Fruit fly (Drosophila melanogaster) whole organism, embryonic: Measurements from ENCODE around the gene vari.

Experiments used
- ATbp ChIP-seq: fragments of 200-800 bp; sonication (Bioruptor generic); optimal IDR thresholded peaks from 2 replicates; lab custom pipeline; 2017; ENCODE audit warnings: missing biosample characterization, mild to moderate bottlenecking, missing genetic modification characterization, missing genetic modification reagents
- Atf3 ChIP-seq: fragments of 200-800 bp; sonication (Bioruptor generic); optimal IDR thresholded peaks from 3 replicates; lab custom pipeline; 2016; ENCODE audit warnings: missing biosample characterization, missing genetic modification characterization
- Awh ChIP-seq: fragments of 200-800 bp; sonication (Bioruptor generic); IDR thresholded peaks from 2 replicates; pipeline ENCODE4, ENCODE4 v1.3.6; 2022; ENCODE audit warnings: missing biosample characterization, missing genetic modification characterization
- CG10147 ChIP-seq: fragments of 200-800 bp; sonication (Bioruptor generic); optimal IDR thresholded peaks from 2 replicates; lab custom pipeline; 2019; ENCODE audit warnings: missing biosample characterization, mild to moderate bottlenecking, missing genetic modification characterization, moderate library complexity
- CG10366 ChIP-seq: fragments of 200-800 bp; sonication (Bioruptor generic); IDR thresholded peaks from 2 replicates; pipeline ENCODE4 v1.3.6; 2022; ENCODE audit warnings: missing biosample characterization, missing genetic modification characterization
- CG10565 ChIP-seq: fragments of 200-800 bp; sonication (Bioruptor generic); optimal IDR thresholded peaks from 3 replicates; lab custom pipeline; 2016; ENCODE audit warnings: missing biosample characterization, mild to moderate bottlenecking, missing genetic modification characterization
- CG12071 ChIP-seq: fragments of 200-800 bp; sonication (Bioruptor generic); optimal IDR thresholded peaks from 3 replicates; lab custom pipeline; 2018; ENCODE audit warnings: missing biosample characterization, mild to moderate bottlenecking, missing genetic modification characterization
- CG12236 ChIP-seq: fragments of 200-800 bp; sonication (Bioruptor generic); optimal IDR thresholded peaks from 2 replicates; lab custom pipeline; 2016; ENCODE audit warnings: missing biosample characterization, missing genetic modification characterization
- CG1529 ChIP-seq: fragments of 200-800 bp; sonication (Bioruptor generic); optimal IDR thresholded peaks from 3 replicates; lab custom pipeline; 2018; ENCODE audit warnings: missing biosample characterization, missing genetic modification characterization
- CG15479 ChIP-seq: fragments of 200-800 bp; sonication (Bioruptor generic); optimal IDR thresholded peaks from 3 replicates; lab custom pipeline; 2019; ENCODE audit warnings: missing biosample characterization, mild to moderate bottlenecking, missing genetic modification characterization, moderate library complexity
- CG15514 ChIP-seq: fragments of 200-800 bp; sonication (Bioruptor generic); optimal IDR thresholded peaks from 3 replicates; lab custom pipeline; 2017; ENCODE audit warnings: missing biosample characterization, missing genetic modification characterization, mild to moderate bottlenecking, moderate library complexity, missing genetic modification reagents
- CG1792 ChIP-seq: fragments of 200-800 bp; sonication (Bioruptor generic); optimal IDR thresholded peaks from 2 replicates; lab custom pipeline; 2016; ENCODE audit warnings: missing biosample characterization, missing genetic modification characterization
- CG2712 ChIP-seq: fragments of 200-800 bp; optimal IDR thresholded peaks from 3 replicates; lab custom pipeline; 2019; ENCODE audit warnings: missing biosample characterization, mild to moderate bottlenecking, missing genetic modification characterization, moderate library complexity
- CG2875 ChIP-seq: fragments of 200-800 bp; sonication (Bioruptor generic); optimal IDR thresholded peaks from 2 replicates; lab custom pipeline; 2017; ENCODE audit warnings: missing biosample characterization, mild to moderate bottlenecking, missing genetic modification characterization, missing genetic modification reagents
- CG31224 ChIP-seq: fragments of 200-800 bp; sonication (Bioruptor generic); IDR thresholded peaks from 2 replicates; pipeline ENCODE4 v1.3.6; 2022; ENCODE audit warnings: missing biosample characterization, missing genetic modification characterization
- CG32532 ChIP-seq: fragments of 200-800 bp; sonication (Bioruptor generic); IDR thresholded peaks from 2 replicates; pipeline ENCODE4 v1.3.6; 2022; ENCODE audit warnings: missing biosample characterization, missing genetic modification characterization
- CG32767 ChIP-seq: fragments of 200-800 bp; sonication (Bioruptor generic); IDR thresholded peaks from 2 replicates; pipeline ENCODE4 v1.3.6; 2022; ENCODE audit warnings: missing biosample characterization, missing genetic modification characterization
- CG3407 ChIP-seq: fragments of 200-800 bp; sonication (Bioruptor generic); optimal IDR thresholded peaks from 2 replicates; lab custom pipeline; 2018; ENCODE audit warnings: missing biosample characterization, mild to moderate bottlenecking, missing genetic modification characterization
- CG5953 ChIP-seq: fragments of 200-800 bp; sonication (Bioruptor generic); IDR thresholded peaks from 2 replicates; pipeline ENCODE4 v1.3.6; 2022; ENCODE audit warnings: missing biosample characterization, missing genetic modification characterization
- CG6254 ChIP-seq: fragments of 200-800 bp; sonication (Bioruptor generic); optimal IDR thresholded peaks from 3 replicates; lab custom pipeline; 2017; ENCODE audit warnings: mild to moderate bottlenecking, missing biosample characterization, missing genetic modification reagents, missing genetic modification characterization
- CG9797 ChIP-seq: fragments of 200-800 bp; sonication (Bioruptor generic); optimal IDR thresholded peaks from 3 replicates; lab custom pipeline; 2018; ENCODE audit warnings: missing biosample characterization, mild to moderate bottlenecking, missing genetic modification characterization
- CHES-1-like ChIP-seq: fragments of 200-800 bp; sonication (Bioruptor generic); optimal IDR thresholded peaks from 2 replicates; lab custom pipeline; 2016; ENCODE audit warnings: missing biosample characterization, missing genetic modification characterization
- CkIIα-i1 ChIP-seq: fragments of 200-800 bp; sonication (Bioruptor generic); IDR thresholded peaks from 2 replicates; pipeline ENCODE4 v1.3.6; 2022; ENCODE audit warnings: missing biosample characterization, missing genetic modification characterization
- Fer3 ChIP-seq: fragments of 200-800 bp; sonication (Bioruptor generic); optimal IDR thresholded peaks from 2 replicates; lab custom pipeline; 2018; ENCODE audit warnings: missing biosample characterization, mild to moderate bottlenecking, missing genetic modification characterization, moderate library complexity
- HmgD ChIP-seq: fragments of 200-800 bp; sonication (Bioruptor generic); optimal IDR thresholded peaks from 3 replicates; lab custom pipeline; 2016; ENCODE audit warnings: missing biosample characterization, missing genetic modification characterization
- MBD-R2 ChIP-seq: fragments of 200-800 bp; sonication (Bioruptor generic); IDR thresholded peaks from 2 replicates; pipeline ENCODE4 v1.3.6; 2022; ENCODE audit warnings: missing biosample characterization, missing genetic modification characterization
- Mes4 ChIP-seq: fragments of 200-800 bp; sonication (Bioruptor generic); optimal IDR thresholded peaks from 2 replicates; lab custom pipeline; 2016; ENCODE audit warnings: missing biosample characterization, missing genetic modification characterization
- Oli ChIP-seq: fragments of 200-800 bp; sonication (Bioruptor generic); optimal IDR thresholded peaks from 2 replicates; lab custom pipeline; 2018; ENCODE audit warnings: missing biosample characterization, mild to moderate bottlenecking, missing genetic modification characterization, moderate library complexity
- Ptx1 ChIP-seq: fragments of 200-800 bp; sonication (Bioruptor generic); IDR thresholded peaks from 2 replicates; pipeline ENCODE4 v1.3.6; 2022; ENCODE audit warnings: missing biosample characterization, missing genetic modification characterization
- Rfx ChIP-seq: fragments of 200-800 bp; sonication (Bioruptor generic); IDR thresholded peaks from 2 replicates; pipeline ENCODE4 v1.3.6; 2022; ENCODE audit warnings: missing biosample characterization, missing genetic modification characterization
- Xbp1 ChIP-seq: fragments of 200-800 bp; sonication (Bioruptor generic); optimal IDR thresholded peaks from 3 replicates; lab custom pipeline; 2016; ENCODE audit warnings: missing biosample characterization, mild to moderate bottlenecking, missing genetic modification characterization
- Xrp1 ChIP-seq: fragments of 200-800 bp; sonication (Bioruptor generic); IDR thresholded peaks from 2 replicates; pipeline ENCODE4 v1.3.6; 2022; ENCODE audit warnings: missing biosample characterization, missing genetic modification characterization
- abd-A ChIP-seq: fragments of 200-800 bp; sonication (Bioruptor generic); optimal IDR thresholded peaks from 3 replicates; lab custom pipeline; 2019; ENCODE audit warnings: missing biosample characterization, mild to moderate bottlenecking, missing genetic modification characterization, moderate library complexity
- ash1 ChIP-seq: fragments of 200-800 bp; sonication (Bioruptor generic); optimal IDR thresholded peaks from 2 replicates; lab custom pipeline; 2018; ENCODE audit warnings: missing biosample characterization, mild to moderate bottlenecking, missing genetic modification characterization
- bsh ChIP-seq, 2 experiments: fragments of 200-800 bp; sonication (Bioruptor generic); optimal IDR thresholded peaks; 2 replicates each; lab custom pipeline; 2017 to 2018; ENCODE audit warnings: mild to moderate bottlenecking in 2 of 2, missing biosample characterization in 2 of 2, missing genetic modification characterization in 2 of 2, moderate library complexity in 1 of 2
- cato ChIP-seq: fragments of 200-800 bp; sonication (Bioruptor generic); optimal IDR thresholded peaks from 2 replicates; lab custom pipeline; 2016; ENCODE audit warnings: missing biosample characterization, missing genetic modification characterization, borderline replicate concordance
- cg ChIP-seq: fragments of 200-800 bp; sonication (Bioruptor generic); optimal IDR thresholded peaks from 3 replicates; lab custom pipeline; 2019; ENCODE audit warnings: missing biosample characterization, mild to moderate bottlenecking, missing genetic modification characterization, moderate library complexity
- dysf ChIP-seq: fragments of 200-800 bp; sonication (Bioruptor generic); IDR thresholded peaks from 3 replicates; pipeline ENCODE4 v1.3.6; 2022; ENCODE audit warnings: missing biosample characterization, missing genetic modification characterization
- esg ChIP-seq: fragments of 200-800 bp; sonication (Bioruptor generic); conservative IDR thresholded peaks from 2 replicates; pipeline ENCODE4 v1.3.6; 2022; ENCODE audit warnings: missing biosample characterization, missing genetic modification characterization
- odd ChIP-seq: fragments of 200-800 bp; sonication (Bioruptor generic); optimal IDR thresholded peaks from 2 replicates; lab custom pipeline; 2017; ENCODE audit warnings: missing biosample characterization, mild to moderate bottlenecking, missing genetic modification characterization
- pho ChIP-seq: fragments of 200-800 bp; sonication (Bioruptor generic); optimal IDR thresholded peaks from 2 replicates; lab custom pipeline; 2016; ENCODE audit warnings: missing biosample characterization, missing genetic modification characterization
- pnt ChIP-seq: fragments of 200-800 bp; sonication (Bioruptor generic); optimal IDR thresholded peaks from 3 replicates; lab custom pipeline; 2016; ENCODE audit warnings: missing biosample characterization, missing genetic modification characterization
- repo ChIP-seq: fragments of 200-800 bp; sonication (Bioruptor generic); optimal IDR thresholded peaks from 2 replicates; lab custom pipeline; 2016; ENCODE audit warnings: missing biosample characterization, missing genetic modification characterization
- sc ChIP-seq, 3 experiments: fragments of >200 bp in 2 of 3; fragments of 200-800 bp in 1 of 3; sonication (Bioruptor generic) in 1 of 3; optimal IDR thresholded peaks; 2 replicates in 2 of 3; 3 replicates in 1 of 3; lab custom pipeline; 2017; ENCODE audit warnings: mild to moderate bottlenecking in 1 of 3, missing biosample characterization in 1 of 3, missing genetic modification characterization in 1 of 3, missing genetic modification reagents in 1 of 3
- schlank ChIP-seq: fragments of 200-800 bp; sonication (Bioruptor generic); optimal IDR thresholded peaks from 2 replicates; lab custom pipeline; 2018; ENCODE audit warnings: missing biosample characterization, mild to moderate bottlenecking, missing genetic modification characterization
- sens ChIP-seq: fragments of 200-800 bp; sonication (Bioruptor generic); peaks from one replicate; lab custom pipeline; 2016; ENCODE audit warnings: missing biosample characterization, missing genetic modification characterization
- ssp ChIP-seq: fragments of 200-800 bp; sonication (Bioruptor generic); IDR thresholded peaks from 2 replicates; pipeline ENCODE4 v1.3.6; 2022; ENCODE audit warnings: missing biosample characterization, missing genetic modification characterization
- tap ChIP-seq: fragments of 200-800 bp; optimal IDR thresholded peaks from 3 replicates; lab custom pipeline; 2019; ENCODE audit warnings: missing biosample characterization, mild to moderate bottlenecking, missing genetic modification characterization, moderate library complexity
- tio ChIP-seq: fragments of 200-800 bp; sonication (Bioruptor generic); optimal IDR thresholded peaks from 2 replicates; lab custom pipeline; 2017; ENCODE audit warnings: missing biosample characterization, missing genetic modification characterization, inconsistent platforms
- trh ChIP-seq: fragments of 200-800 bp; sonication (Bioruptor generic); optimal IDR thresholded peaks from 2 replicates; lab custom pipeline; 2016; ENCODE audit warnings: missing biosample characterization, missing genetic modification characterization

vari gene

DNA sequence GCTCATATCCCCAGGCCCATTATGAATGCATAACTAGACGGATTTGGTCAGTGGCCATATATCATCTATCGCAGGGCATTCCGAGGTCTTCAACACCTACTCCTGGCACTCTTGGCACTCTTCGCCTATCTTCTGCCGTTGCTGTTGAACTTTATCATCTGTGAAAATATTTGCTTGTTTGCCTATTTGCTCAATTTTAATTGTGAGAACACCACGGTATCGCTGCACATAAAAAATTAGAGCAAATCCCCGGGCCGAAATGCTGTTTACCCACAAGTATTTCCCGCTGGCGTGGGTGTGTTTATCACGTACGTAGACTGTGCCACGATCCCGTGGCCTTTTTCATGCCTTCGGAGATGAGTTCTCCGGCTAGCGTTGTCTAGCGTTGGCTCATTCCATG, 16.1 kb downstream of the vari start (continued):
- no peak for TF ChIP-seq sc (optimal IDR thresholded peaks at IDR 0.05; lab: Kevin White, UChicago)
- peak; percentile 34 for TF ChIP-seq sc (GFP tag; optimal IDR thresholded peaks at IDR 0.05; lab: Kevin White, UChicago)
- TF ChIP-seq tap (tag; lab: Kevin White, UChicago), result peak; percentile 5
- peak; percentile 87 for TF ChIP-seq ash1 (GFP tag; lab: Kevin White, UChicago)
- TF ChIP-seq Xbp1 (GFP tag; lab: Kevin White, UChicago), result no peak
- peak; percentile 42; the same call in 1 of the 2 replicates for TF ChIP-seq Rfx (GFP tag; lab: Robert Waterston, UW)
- peak; percentile 30; the same call in 1 of the 2 replicates for TF ChIP-seq Ptx1 (GFP tag; lab: Robert Waterston, UW)
- peak; percentile 34; the same call in 1 of the 2 replicates for TF ChIP-seq CG10366 (GFP tag; lab: Robert Waterston, UW)
- peak; percentile 51 for TF ChIP-seq CG12236
- TF ChIP-seq Xrp1 (GFP tag; lab: Robert Waterston, UW), result peak; percentile 80
- no peak for TF ChIP-seq tio (GFP tag; lab: Kevin White, UChicago)
- TF ChIP-seq CG15479 (GFP tag; lab: Kevin White, UChicago), result peak; percentile 86
- peak; percentile 59 for TF ChIP-seq CG1792 (GFP tag; lab: Kevin White, UChicago)
- peak in 1 of 2 experiments; percentile 66 for TF ChIP-seq bsh (GFP tag; optimal IDR thresholded peaks at IDR 0.05; lab: Kevin White, UChicago)
- TF ChIP-seq pnt (GFP tag; lab: Kevin White, UChicago), result peak; percentile 51
- TF ChIP-seq sens (GFP tag; lab: Kevin White, UChicago), result peak; percentile 87
- no peak for TF ChIP-seq CG10565 (GFP tag; lab: Kevin White, UChicago)
- no peak for TF ChIP-seq cg (GFP tag; lab: Kevin White, UChicago)
- peak; percentile 56 for TF ChIP-seq CG10147 (GFP tag; lab: Kevin White, UChicago)
- TF ChIP-seq esg, result no peak
- TF ChIP-seq ssp (GFP tag; lab: Robert Waterston, UW), result no peak
- peak; percentile 7 for TF ChIP-seq trh (GFP tag; lab: Kevin White, UChicago)
- peak; percentile 28 for TF ChIP-seq Oli (tag; lab: Kevin White, UChicago)
- TF ChIP-seq CG3407 (GFP tag; lab: Kevin White, UChicago), result peak; percentile 78
- TF ChIP-seq MBD-R2 (GFP tag; lab: Robert Waterston, UW), result peak; percentile 20; the same call in 1 of the 2 replicates
- peak; percentile 86 for TF ChIP-seq schlank (tag; lab: Kevin White, UChicago)
- TF ChIP-seq CG9797 (GFP tag; lab: Kevin White, UChicago), result no peak
- no peak for TF ChIP-seq CG31224 (GFP tag; lab: Robert Waterston, UW)
- TF ChIP-seq CHES-1-like, result peak; percentile 63
- peak; percentile 38 for TF ChIP-seq Atf3 (GFP tag; lab: Kevin White, UChicago)
- peak; percentile 12 for TF ChIP-seq repo
- TF ChIP-seq pho (GFP tag; lab: Kevin White, UChicago), result peak; percentile 4
- 0 out of 2 replicates have a peak, but pooled peaks have one; percentile 11 for TF ChIP-seq CG32532 (GFP tag; lab: Robert Waterston, UW)
- TF ChIP-seq Awh, result peak; percentile 62
- TF ChIP-seq CG12071 (GFP tag; lab: Kevin White, UChicago), result peak; percentile 88
- 0 out of 3 replicates have a peak, but pooled peaks have one; percentile 36 for TF ChIP-seq dysf (GFP tag; lab: Robert Waterston, UW)
- peak; percentile 87 for TF ChIP-seq ATbp (GFP tag; lab: Kevin White, UChicago)
- TF ChIP-seq CG15514 (GFP tag; lab: Kevin White, UChicago), result peak; percentile 71
- TF ChIP-seq CG6254, result peak; percentile 29
- TF ChIP-seq cato (GFP tag; lab: Kevin White, UChicago), result no peak
- TF ChIP-seq CG2875 (GFP tag; lab: Kevin White, UChicago), result peak; percentile 76
- no peak for TF ChIP-seq HmgD (GFP tag; lab: Kevin White, UChicago)
- peak; percentile 28 for TF ChIP-seq abd-A (tag; lab: Kevin White, UChicago)
- TF ChIP-seq CG5953 (GFP tag; lab: Robert Waterston, UW), result peak; percentile 52; the same call in 1 of the 2 replicates
- no peak for TF ChIP-seq CG32767 (GFP tag; lab: Robert Waterston, UW)
- TF ChIP-seq Mes4, result peak; percentile 42
- peak; percentile 57 for TF ChIP-seq CG2712
- no peak for TF ChIP-seq CkIIα-i1 (GFP tag; lab: Robert Waterston, UW)
- TF ChIP-seq Fer3 (tag; lab: Kevin White, UChicago), result peak; percentile 57
- TF ChIP-seq CG1529, result peak; percentile 62
- TF ChIP-seq odd, result peak; percentile 72
